Fruit fly (Drosophila melanogaster): ENCODE data around the gene CG32069.

CG32069 gene

DNA sequence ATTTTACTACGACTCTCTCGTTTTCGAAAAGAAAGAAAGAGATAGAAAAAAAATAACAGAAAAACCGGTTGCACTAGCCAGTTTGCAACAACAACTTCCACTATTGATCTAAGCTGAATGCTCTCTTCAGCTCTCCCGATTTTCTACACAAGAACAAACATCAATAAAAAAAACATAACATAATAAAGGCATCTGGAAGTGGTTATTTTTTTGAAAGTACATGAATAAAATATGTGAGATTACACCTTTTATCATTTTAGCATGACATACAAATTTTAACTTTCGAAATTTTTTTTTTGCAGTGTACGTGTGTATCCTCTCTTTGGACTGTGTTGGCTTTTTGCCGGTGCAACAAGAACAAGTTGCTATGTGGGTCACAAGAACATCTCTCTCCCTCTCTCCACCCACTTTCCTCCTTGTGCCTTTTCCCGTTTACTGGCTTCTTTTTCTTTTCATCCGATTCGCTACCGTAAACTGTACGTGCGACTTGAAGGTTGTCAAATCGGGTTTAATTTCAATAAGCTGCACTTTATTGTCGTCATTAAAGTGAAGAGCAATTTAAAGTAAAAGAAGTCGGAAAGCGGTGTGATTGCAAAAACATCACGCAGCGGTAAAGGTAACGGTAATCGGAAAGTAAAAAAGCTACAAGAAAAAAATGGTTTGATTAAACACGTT lies 22.3 kb upstream of the CG32069 start (continued):
- peak; percentile 94 for TF ChIP-seq Bteb2 (GFP tag; optimal IDR thresholded peaks at IDR 0.05)
- TF ChIP-seq CG10543 (GFP tag; optimal IDR thresholded peaks at IDR 0.05) = peak; percentile 66
- TF ChIP-seq HLHmδ (GFP tag; optimal IDR thresholded peaks at IDR 0.05) = no peak
- no peak for TF ChIP-seq bbx (GFP tag; IDR thresholded peaks at IDR 0.05; ENCODE audit: partially characterized antibody)
- peak; percentile 97 for TF ChIP-seq sens-2 (GFP tag; IDR thresholded peaks at IDR 0.05)
- TF ChIP-seq lilli (GFP tag; optimal IDR thresholded peaks at IDR 0.05) = peak; percentile 95
- peak; percentile 86 for TF ChIP-seq NFAT (GFP tag; IDR thresholded peaks at IDR 0.05)
- TF ChIP-seq CG17328 (GFP tag; IDR thresholded peaks at IDR 0.05) = peak; percentile 99
- TF ChIP-seq odd (GFP tag; optimal IDR thresholded peaks at IDR 0.05) = peak; percentile 95
- TF ChIP-seq luna (GFP tag; optimal IDR thresholded peaks at IDR 0.05) = peak; percentile 37
- TF ChIP-seq fd96Cb (tag; optimal IDR thresholded peaks at IDR 0.05) = peak; percentile 97
- TF ChIP-seq CG8388 (GFP tag; optimal IDR thresholded peaks at IDR 0.05) = peak; percentile 97
- TF ChIP-seq Hmr (GFP tag; optimal IDR thresholded peaks at IDR 0.05) = peak; percentile 86
- peak; percentile 75 for TF ChIP-seq Taf1 (GFP tag; IDR thresholded peaks at IDR 0.05)
- no peak for TF ChIP-seq CG13894 (tag; optimal IDR thresholded peaks at IDR 0.05)
- TF ChIP-seq gem (tag; optimal IDR thresholded peaks at IDR 0.05) = peak; percentile 98
- peak; percentile 91 for TF ChIP-seq kay (GFP tag; optimal IDR thresholded peaks at IDR 0.05)
- TF ChIP-seq ranshi (GFP tag; IDR thresholded peaks at IDR 0.05) = peak; percentile 96
- no peak for TF ChIP-seq B-H2 (GFP tag; optimal IDR thresholded peaks at IDR 0.05)
- TF ChIP-seq Dad (GFP tag; optimal IDR thresholded peaks at IDR 0.05) = peak; percentile 96
- peak; percentile 89 for TF ChIP-seq rib (GFP tag; IDR thresholded peaks at IDR 0.05)
- TF ChIP-seq gro (GFP tag; optimal IDR thresholded peaks at IDR 0.05) = peak; percentile 82
- peak; percentile 95 for TF ChIP-seq CG1233 (GFP tag; optimal IDR thresholded peaks at IDR 0.05)
- TF ChIP-seq Elba2 (GFP tag; optimal IDR thresholded peaks at IDR 0.05) = peak; percentile 82
- no peak for TF ChIP-seq h (optimal IDR thresholded peaks at IDR 0.05)
- peak; percentile 93 for TF ChIP-seq grau (tag; optimal IDR thresholded peaks at IDR 0.05)
- TF ChIP-seq D19A (tag; optimal IDR thresholded peaks at IDR 0.05) = peak; percentile 95
- TF ChIP-seq z (GFP tag; IDR thresholded peaks at IDR 0.05) = peak; percentile 68; the same call in 1 of the 3 replicates
- TF ChIP-seq Fer1 (GFP tag; optimal IDR thresholded peaks at IDR 0.05) = peak; percentile 94
- TF ChIP-seq CG10147 (GFP tag; optimal IDR thresholded peaks at IDR 0.05) = peak; percentile 95
- peak; percentile 82 for TF ChIP-seq CG17612 (GFP tag; IDR thresholded peaks at IDR 0.05)
- peak; percentile 97 for TF ChIP-seq Hsf (GFP tag; optimal IDR thresholded peaks at IDR 0.05)
- TF ChIP-seq inv (GFP tag; IDR thresholded peaks at IDR 0.05; ENCODE audit: partially characterized antibody) = no peak
- peak; percentile 85 for TF ChIP-seq Hand (GFP tag; optimal IDR thresholded peaks at IDR 0.05)
- TF ChIP-seq Rfx (GFP tag; IDR thresholded peaks at IDR 0.05) = peak; percentile 95
- TF ChIP-seq Oli (tag; optimal IDR thresholded peaks at IDR 0.05) = peak; percentile 98
- peak; percentile 94 for TF ChIP-seq CG13296 (GFP tag; optimal IDR thresholded peaks at IDR 0.05)
- TF ChIP-seq CG1529 (GFP tag; optimal IDR thresholded peaks at IDR 0.05) = peak; percentile 97
- TF ChIP-seq Stat92E (GFP tag; optimal IDR thresholded peaks at IDR 0.05) = peak in 1 of 3 experiments; percentile 97
- TF ChIP-seq CG7271 (tag; optimal IDR thresholded peaks at IDR 0.05) = peak; percentile 89
- peak; percentile 97 for TF ChIP-seq so (GFP tag; IDR thresholded peaks at IDR 0.05)
- peak; percentile 97 for TF ChIP-seq CG8089 (GFP tag; optimal IDR thresholded peaks at IDR 0.05)
- peak in 1 of 2 experiments; percentile 63 for TF ChIP-seq crp (GFP tag; optimal IDR thresholded peaks at IDR 0.05)
- TF ChIP-seq CG10267 (tag; optimal IDR thresholded peaks at IDR 0.05) = peak; percentile 94
- TF ChIP-seq Sox102F (GFP tag; optimal IDR thresholded peaks at IDR 0.05) = peak; percentile 99
- TF ChIP-seq CG8359 (GFP tag; optimal IDR thresholded peaks at IDR 0.05; ENCODE audit: borderline replicate concordance) = peak; percentile 88
- TF ChIP-seq CG12299 (tag; optimal IDR thresholded peaks at IDR 0.05) = peak; percentile 94
- TF ChIP-seq MBD-R2 (GFP tag; IDR thresholded peaks at IDR 0.05) = peak; percentile 76; the same call in 1 of the 2 replicates
- peak; percentile 97 for TF ChIP-seq CG17361 (GFP tag; IDR thresholded peaks at IDR 0.05)
